Worm (Caenorhabditis elegans): ENCODE measurements around the gene F46C5.2.

ce11 chrII:8825769-8826168, 3.3 kb downstream of the F46C5.2 start, which contains the start of gene nas-25:
- TF ChIP-seq unc-39 (tag; optimal IDR thresholded peaks at IDR 0.05) (no peak), nhr-6 (tag; optimal IDR thresholded peaks at IDR 0.05) (no peak), skn-1 (tag; optimal IDR thresholded peaks at IDR 0.05) (no peak), alr-1 (tag; optimal IDR thresholded peaks at IDR 0.05) (no peak), ztf-4 (tag; optimal IDR thresholded peaks at IDR 0.05) (no peak), lin-39 (tag; optimal IDR thresholded peaks at IDR 0.05) (no peak), nhr-237 (tag; optimal IDR thresholded peaks at IDR 0.05) (no peak), mbf-1 (tag; optimal IDR thresholded peaks at IDR 0.05) (no peak), sma-9 (GFP tag; optimal IDR thresholded peaks at IDR 0.05) (no peak), sma-9 (tag; optimal IDR thresholded peaks at IDR 0.05) (no peak), elt-3 (tag; optimal IDR thresholded peaks at IDR 0.05) (no peak)

Measured in whole organism, L2 larva.